Fruit fly (Drosophila melanogaster) whole organism, embryonic: ENCODE data around the gene CG15641.

Experiments
- B-H2 ChIP-seq: fragments of 200-800 bp; sonication (Bioruptor generic); optimal IDR thresholded peaks from 2 replicates; lab custom pipeline; 2018; ENCODE audit warnings: missing biosample characterization, mild to moderate bottlenecking, missing genetic modification characterization
- CG10462 ChIP-seq: fragments of 200-800 bp; sonication (Bioruptor generic); optimal IDR thresholded peaks from 2 replicates; lab custom pipeline; 2016; ENCODE audit warnings: missing biosample characterization, missing genetic modification characterization
- CG10565 ChIP-seq: fragments of 200-800 bp; sonication (Bioruptor generic); optimal IDR thresholded peaks from 3 replicates; lab custom pipeline; 2016; ENCODE audit warnings: missing biosample characterization, mild to moderate bottlenecking, missing genetic modification characterization
- CG16863 ChIP-seq: fragments of 200-800 bp; sonication (Bioruptor generic); optimal IDR thresholded peaks from 3 replicates; lab custom pipeline; 2016; ENCODE audit warnings: missing biosample characterization, missing genetic modification characterization
- CG17186 ChIP-seq: fragments of 200-800 bp; sonication (Bioruptor generic); optimal IDR thresholded peaks from 3 replicates; lab custom pipeline; 2017; ENCODE audit warnings: missing biosample characterization, missing genetic modification reagents, missing genetic modification characterization
- CG30020 ChIP-seq: fragments of 200-800 bp; optimal IDR thresholded peaks from 2 replicates; lab custom pipeline; 2019; ENCODE audit warnings: missing biosample characterization, mild to moderate bottlenecking, missing genetic modification characterization, moderate library complexity
- CG30431 ChIP-seq: fragments of 200-800 bp; sonication (Bioruptor generic); optimal IDR thresholded peaks from 2 replicates; lab custom pipeline; 2017; ENCODE audit warnings: missing biosample characterization, missing genetic modification characterization
- CG32532 ChIP-seq: fragments of 200-800 bp; sonication (Bioruptor generic); IDR thresholded peaks from 2 replicates; pipeline ENCODE4 v1.3.6; 2022; ENCODE audit warnings: missing biosample characterization, missing genetic modification characterization
- CG32772 ChIP-seq: fragments of 200-800 bp; sonication (Bioruptor generic); IDR thresholded peaks from 2 replicates; pipeline ENCODE4 v1.3.6; 2022; ENCODE audit warnings: missing biosample characterization, missing genetic modification characterization
- CG34224 ChIP-seq: fragments of 200-800 bp; sonication (Bioruptor generic); IDR thresholded peaks from 3 replicates; pipeline ENCODE4 v1.3.6; 2022; ENCODE audit warnings: missing biosample characterization, missing genetic modification characterization; ENCODE audit not compliant: partially characterized antibody
- CG4282 ChIP-seq: fragments of 200-800 bp; sonication (Bioruptor generic); optimal IDR thresholded peaks from 2 replicates; lab custom pipeline; 2016; ENCODE audit warnings: missing biosample characterization, missing genetic modification characterization
- CG4328 ChIP-seq: fragments of 200-800 bp; sonication (Bioruptor generic); optimal IDR thresholded peaks from 3 replicates; lab custom pipeline; 2017; ENCODE audit warnings: missing biosample characterization, missing genetic modification reagents, missing genetic modification characterization
- CG4360 ChIP-seq: fragments of 200-800 bp; sonication (Bioruptor generic); IDR thresholded peaks from 2 replicates; pipeline ENCODE4 v1.3.6; 2022; ENCODE audit warnings: missing biosample characterization, missing genetic modification characterization
- CG43689 ChIP-seq: fragments of 200-800 bp; sonication (Bioruptor generic); IDR thresholded peaks from 2 replicates; pipeline ENCODE4 v1.3.6; 2022; ENCODE audit warnings: missing biosample characterization, missing genetic modification characterization
- CG5953 ChIP-seq: fragments of 200-800 bp; sonication (Bioruptor generic); IDR thresholded peaks from 2 replicates; pipeline ENCODE4 v1.3.6; 2022; ENCODE audit warnings: missing biosample characterization, missing genetic modification characterization
- CG7357 ChIP-seq: fragments of 200-800 bp; sonication (Bioruptor generic); IDR thresholded peaks from 3 replicates; pipeline ENCODE4 v1.3.6; 2022; ENCODE audit warnings: missing biosample characterization, missing genetic modification characterization
- CG7786 ChIP-seq: fragments of 200-800 bp; sonication (Bioruptor generic); optimal IDR thresholded peaks from 2 replicates; lab custom pipeline; 2016; ENCODE audit warnings: missing biosample characterization, missing genetic modification characterization
- CG7963 ChIP-seq: fragments of 200-800 bp; sonication (Bioruptor generic); IDR thresholded peaks from 3 replicates; pipeline ENCODE4 v1.3.6; 2022; ENCODE audit warnings: missing biosample characterization, missing genetic modification characterization; ENCODE audit not compliant: partially characterized antibody
- CG9932 ChIP-seq: fragments of 200-800 bp; sonication (Bioruptor generic); IDR thresholded peaks from 2 replicates; pipeline ENCODE4 v1.3.6; 2022; ENCODE audit warnings: missing biosample characterization, missing genetic modification characterization
- CHES-1-like ChIP-seq: fragments of 200-800 bp; sonication (Bioruptor generic); optimal IDR thresholded peaks from 2 replicates; lab custom pipeline; 2016; ENCODE audit warnings: missing biosample characterization, missing genetic modification characterization
- Camta ChIP-seq: fragments of 200-800 bp; sonication (Bioruptor generic); optimal IDR thresholded peaks from 2 replicates; lab custom pipeline; 2016; ENCODE audit warnings: missing biosample characterization, missing genetic modification characterization
- Chrac-16 ChIP-seq: fragments of 200-800 bp; sonication (Bioruptor generic); optimal IDR thresholded peaks from 3 replicates; lab custom pipeline; 2016; ENCODE audit warnings: missing biosample characterization, missing genetic modification characterization
- Dad ChIP-seq: fragments of 200-800 bp; sonication (Bioruptor generic); optimal IDR thresholded peaks from 3 replicates; lab custom pipeline; 2016; ENCODE audit warnings: missing biosample characterization, missing genetic modification characterization
- Dfd ChIP-seq, 2 experiments: fragments of >200 bp; optimal IDR thresholded peaks; 2 replicates each; lab custom pipeline; 2017; ENCODE audit warnings: missing biosample characterization in 2 of 2, missing genetic modification characterization in 2 of 2
- Drgx ChIP-seq: fragments of 200-800 bp; sonication (Bioruptor generic); IDR thresholded peaks from 2 replicates; pipeline ENCODE4 v1.3.6; 2022; ENCODE audit warnings: missing biosample characterization, missing genetic modification characterization
- Elba2 ChIP-seq: fragments of 200-800 bp; sonication (Bioruptor generic); optimal IDR thresholded peaks from 3 replicates; lab custom pipeline; 2016; ENCODE audit warnings: missing biosample characterization, missing genetic modification characterization
- HLH3B ChIP-seq: fragments of 200-800 bp; sonication (Bioruptor generic); IDR thresholded peaks from 2 replicates; pipeline ENCODE4 v1.3.6; 2022; ENCODE audit warnings: missing biosample characterization, missing genetic modification characterization
- HLHmδ ChIP-seq: fragments of 200-800 bp; sonication (Bioruptor generic); optimal IDR thresholded peaks from 2 replicates; lab custom pipeline; 2018; ENCODE audit warnings: missing biosample characterization, mild to moderate bottlenecking, missing genetic modification characterization, moderate library complexity
- Hr51 ChIP-seq, 2 experiments: fragments of 200-800 bp; sonication (Bioruptor generic); optimal IDR thresholded peaks; 2 replicates in 1 of 2; 3 replicates in 1 of 2; lab custom pipeline; 2016 to 2018; ENCODE audit warnings: missing biosample characterization in 2 of 2, missing genetic modification characterization in 2 of 2, mild to moderate bottlenecking in 1 of 2, moderate library complexity in 1 of 2
- MTF-1 ChIP-seq: fragments of 200-800 bp; sonication (Bioruptor generic); optimal IDR thresholded peaks from 2 replicates; lab custom pipeline; 2018; ENCODE audit warnings: missing biosample characterization, mild to moderate bottlenecking, missing genetic modification characterization, borderline replicate concordance
- Meics ChIP-seq: fragments of 200-800 bp; sonication (Bioruptor generic); optimal IDR thresholded peaks from 2 replicates; lab custom pipeline; 2017; ENCODE audit warnings: missing biosample characterization, mild to moderate bottlenecking, missing genetic modification characterization
- Mes4 ChIP-seq: fragments of 200-800 bp; sonication (Bioruptor generic); optimal IDR thresholded peaks from 2 replicates; lab custom pipeline; 2016; ENCODE audit warnings: missing biosample characterization, missing genetic modification characterization
- NfI ChIP-seq: fragments of 200-800 bp; sonication (Bioruptor generic); optimal IDR thresholded peaks from 3 replicates; lab custom pipeline; 2018; ENCODE audit warnings: missing biosample characterization, mild to moderate bottlenecking, missing genetic modification characterization, moderate library complexity
- Ravus ChIP-seq: fragments of 200-800 bp; sonication (Bioruptor generic); IDR thresholded peaks from 2 replicates; pipeline ENCODE4 v1.3.6; 2022; ENCODE audit warnings: missing biosample characterization, missing genetic modification characterization
- Xrp1 ChIP-seq: fragments of 200-800 bp; sonication (Bioruptor generic); IDR thresholded peaks from 2 replicates; pipeline ENCODE4 v1.3.6; 2022; ENCODE audit warnings: missing biosample characterization, missing genetic modification characterization
- bab2 ChIP-seq: fragments of 200-800 bp; sonication (Bioruptor generic); optimal IDR thresholded peaks from 2 replicates; lab custom pipeline; 2016; ENCODE audit warnings: missing biosample characterization, missing genetic modification characterization
- bcd ChIP-seq: fragments of 200-800 bp; sonication (Bioruptor generic); optimal IDR thresholded peaks from 2 replicates; lab custom pipeline; 2017; ENCODE audit warnings: missing biosample characterization, mild to moderate bottlenecking, missing genetic modification characterization
- br ChIP-seq: fragments of >200 bp; optimal IDR thresholded peaks from 2 replicates; lab custom pipeline; 2017
- crc ChIP-seq: fragments of 200-800 bp; sonication (Bioruptor generic); optimal IDR thresholded peaks from 2 replicates; lab custom pipeline; 2016; ENCODE audit warnings: missing biosample characterization, missing genetic modification characterization
- dimm ChIP-seq: fragments of 200-800 bp; sonication (Bioruptor generic); IDR thresholded peaks from 2 replicates; pipeline ENCODE4 v1.3.6; 2022; ENCODE audit warnings: missing biosample characterization, missing genetic modification characterization
- hbn ChIP-seq: fragments of 200-800 bp; sonication (Bioruptor generic); IDR thresholded peaks from 2 replicates; pipeline ENCODE4 v1.3.6; 2022; ENCODE audit warnings: missing biosample characterization, missing genetic modification characterization; ENCODE audit not compliant: partially characterized antibody
- jigr1 ChIP-seq: fragments of 200-800 bp; sonication (Bioruptor generic); IDR thresholded peaks from 3 replicates; pipeline ENCODE4 v1.3.6; 2022; ENCODE audit warnings: missing biosample characterization, missing genetic modification characterization
- lola ChIP-seq, 3 experiments: fragments of >200 bp in 2 of 3; fragments of 200-800 bp in 1 of 3; sonication (Bioruptor generic) in 1 of 3; optimal IDR thresholded peaks; 2 replicates each; lab custom pipeline; 2017 to 2019; ENCODE audit warnings: missing biosample characterization in 3 of 3, missing genetic modification characterization in 3 of 3, mild to moderate bottlenecking in 1 of 3, moderate library complexity in 1 of 3
- nerfin-2 ChIP-seq: fragments of 200-800 bp; sonication (Bioruptor generic); IDR thresholded peaks from 2 replicates; pipeline ENCODE4 v1.3.6; 2022; ENCODE audit warnings: missing biosample characterization, missing genetic modification characterization; ENCODE audit not compliant: partially characterized antibody
- pnt ChIP-seq: fragments of 200-800 bp; sonication (Bioruptor generic); optimal IDR thresholded peaks from 3 replicates; lab custom pipeline; 2016; ENCODE audit warnings: missing biosample characterization, missing genetic modification characterization
- psq ChIP-seq: fragments of 200-800 bp; sonication (Bioruptor generic); optimal IDR thresholded peaks from 2 replicates; lab custom pipeline; 2017; ENCODE audit warnings: missing biosample characterization, missing genetic modification characterization
- scrt ChIP-seq: fragments of 200-800 bp; sonication (Bioruptor generic); optimal IDR thresholded peaks from 2 replicates; lab custom pipeline; 2018; ENCODE audit warnings: missing biosample characterization, mild to moderate bottlenecking, missing genetic modification characterization, moderate library complexity
- stwl ChIP-seq: fragments of 200-800 bp; sonication (Bioruptor generic); optimal IDR thresholded peaks from 3 replicates; lab custom pipeline; 2018; ENCODE audit warnings: missing biosample characterization, mild to moderate bottlenecking, missing genetic modification characterization, moderate library complexity
- tio ChIP-seq: fragments of 200-800 bp; sonication (Bioruptor generic); optimal IDR thresholded peaks from 2 replicates; lab custom pipeline; 2017; ENCODE audit warnings: missing biosample characterization, missing genetic modification characterization, inconsistent platforms
- tna ChIP-seq: fragments of 200-800 bp; sonication (Bioruptor generic); IDR thresholded peaks from 2 replicates; pipeline ENCODE4 v1.3.6; 2022; ENCODE audit warnings: missing biosample characterization, missing genetic modification characterization; ENCODE audit not compliant: partially characterized antibody
- usp ChIP-seq: fragments of >200 bp; optimal IDR thresholded peaks from 2 replicates; lab custom pipeline; 2017; ENCODE audit warnings: missing biosample characterization, missing genetic modification characterization
- wdn ChIP-seq: fragments of 200-800 bp; sonication (Bioruptor generic); IDR thresholded peaks from 2 replicates; pipeline ENCODE4 v1.3.6; 2022; ENCODE audit warnings: missing biosample characterization, missing genetic modification characterization

Gene CG15641

dm6 chrX:15482236-15482660 lies 14.6 kb downstream of the CG15641 start, which contains the start of gene CG6340 (continued):
- TF ChIP-seq Drgx (no peak), hbn (peak; percentile 61), Dfd (GFP tag; optimal IDR thresholded peaks at IDR 0.05; lab: Kevin White, UChicago) (no peak), Chrac-16 (GFP tag; lab: Kevin White, UChicago) (no peak), MTF-1 (GFP tag; lab: Kevin White, UChicago) (no peak), scrt (GFP tag; lab: Kevin White, UChicago) (no peak), wdn (no peak), bcd (GFP tag; lab: Kevin White, UChicago) (no peak), CG10565 (GFP tag; lab: Kevin White, UChicago) (no peak), CG10462 (GFP tag; lab: Kevin White, UChicago) (no peak), jigr1 (GFP tag; lab: Robert Waterston, UW) (no peak), psq (no peak), CG7357 (GFP tag; lab: Robert Waterston, UW) (no peak), CG32532 (no peak), CG7963 (GFP tag; lab: Robert Waterston, UW) (0 out of 3 replicates have a peak, but pooled peaks have one; percentile 41), dimm (GFP tag; lab: Robert Waterston, UW) (no peak), br (lab: Kevin White, UChicago) (no peak), CG7786 (no peak), Ravus (GFP tag; lab: Robert Waterston, UW) (no peak), CG30020 (no peak), CHES-1-like (GFP tag; lab: Kevin White, UChicago) (no peak), usp (no peak), nerfin-2 (GFP tag; lab: Robert Waterston, UW) (peak; percentile 62), HLHmδ (GFP tag; lab: Kevin White, UChicago) (no peak), CG4282 (GFP tag; lab: Kevin White, UChicago) (no peak), Elba2 (GFP tag; lab: Kevin White, UChicago) (no peak), CG32772 (GFP tag; lab: Robert Waterston, UW) (0 out of 2 replicates have a peak, but pooled peaks have one; percentile 24), CG4360 (GFP tag; lab: Robert Waterston, UW) (no peak), pnt (GFP tag; lab: Kevin White, UChicago) (no peak), Meics (no peak), CG34224 (GFP tag; lab: Robert Waterston, UW) (peak; percentile 70), stwl (tag; lab: Kevin White, UChicago) (peak; percentile 36), CG16863 (GFP tag; lab: Kevin White, UChicago) (no peak), B-H2 (GFP tag; lab: Kevin White, UChicago) (no peak), CG4328 (no peak), Mes4 (no peak), crc (no peak), bab2 (GFP tag; lab: Kevin White, UChicago) (no peak), CG17186 (GFP tag; lab: Kevin White, UChicago) (peak; percentile 35), NfI (GFP tag; lab: Kevin White, UChicago) (no peak), lola (GFP tag; optimal IDR thresholded peaks at IDR 0.05; lab: Kevin White, UChicago) (no peak), Hr51 (GFP tag; optimal IDR thresholded peaks at IDR 0.05; lab: Kevin White, UChicago) (no peak), Dad (GFP tag; lab: Kevin White, UChicago) (no peak), CG5953 (GFP tag; lab: Robert Waterston, UW) (no peak), CG43689 (GFP tag; lab: Robert Waterston, UW) (no peak), CG9932 (GFP tag; lab: Robert Waterston, UW) (no peak), Camta (GFP tag; lab: Kevin White, UChicago) (no peak), tio (GFP tag; lab: Kevin White, UChicago) (no peak), CG30431 (GFP tag; lab: Kevin White, UChicago) (no peak), Xrp1 (GFP tag; lab: Robert Waterston, UW) (no peak), tna (GFP tag; lab: Robert Waterston, UW) (peak; percentile 46; the same call in 1 of the 2 replicates), HLH3B (no peak)
